Fruit fly (Drosophila melanogaster) whole organism, embryonic: ENCODE results near the gene CG14818.

Source experiments
- Atf-2 ChIP-seq: fragments of 200-800 bp; sonication (Bioruptor generic); optimal IDR thresholded peaks from 2 replicates; lab custom pipeline; 2016; ENCODE audit warnings: missing biosample characterization, missing genetic modification characterization
- BEAF-32 ChIP-seq: fragments of 200-800 bp; sonication (Bioruptor generic); optimal IDR thresholded peaks from 3 replicates; lab custom pipeline; 2017; ENCODE audit warnings: missing biosample characterization, missing genetic modification characterization, mild to moderate bottlenecking, moderate library complexity, missing genetic modification reagents
- CG10321 ChIP-seq: fragments of 200-800 bp; sonication (Bioruptor generic); IDR thresholded peaks from 2 replicates; pipeline ENCODE4 v1.3.6; 2022; ENCODE audit warnings: missing biosample characterization, missing genetic modification characterization
- CG12659 ChIP-seq: fragments of 200-800 bp; sonication (Bioruptor generic); optimal IDR thresholded peaks from 3 replicates; lab custom pipeline; 2017; ENCODE audit warnings: mild to moderate bottlenecking, missing biosample characterization, missing genetic modification reagents, missing genetic modification characterization
- CG14050 ChIP-seq: fragments of 200-800 bp; sonication (Bioruptor generic); IDR thresholded peaks from 3 replicates; pipeline ENCODE4 v1.3.6; 2022; ENCODE audit warnings: missing biosample characterization, missing genetic modification characterization
- CG14441 ChIP-seq: fragments of 200-800 bp; sonication (Bioruptor generic); IDR thresholded peaks from 2 replicates; pipeline ENCODE4 v1.3.6; 2022; ENCODE audit warnings: missing biosample characterization, missing genetic modification characterization
- CG18011 ChIP-seq: fragments of 200-800 bp; sonication (Bioruptor generic); optimal IDR thresholded peaks from 2 replicates; lab custom pipeline; 2017; ENCODE audit warnings: missing biosample characterization, missing genetic modification characterization, mild to moderate bottlenecking, moderate library complexity, missing genotype
- CG2120 ChIP-seq: fragments of 200-800 bp; sonication (Bioruptor generic); optimal IDR thresholded peaks from 3 replicates; lab custom pipeline; 2016; ENCODE audit warnings: missing biosample characterization, missing genetic modification characterization
- CG2129 ChIP-seq: fragments of 200-800 bp; sonication (Bioruptor generic); IDR thresholded peaks from 2 replicates; pipeline ENCODE4 v1.3.6; 2022; ENCODE audit warnings: missing biosample characterization, missing genetic modification characterization; ENCODE audit not compliant: partially characterized antibody
- CG2875 ChIP-seq: fragments of 200-800 bp; sonication (Bioruptor generic); optimal IDR thresholded peaks from 2 replicates; lab custom pipeline; 2017; ENCODE audit warnings: missing biosample characterization, mild to moderate bottlenecking, missing genetic modification characterization, missing genetic modification reagents
- CG32532 ChIP-seq: fragments of 200-800 bp; sonication (Bioruptor generic); IDR thresholded peaks from 2 replicates; pipeline ENCODE4 v1.3.6; 2022; ENCODE audit warnings: missing biosample characterization, missing genetic modification characterization
- CG32767 ChIP-seq: fragments of 200-800 bp; sonication (Bioruptor generic); IDR thresholded peaks from 2 replicates; pipeline ENCODE4 v1.3.6; 2022; ENCODE audit warnings: missing biosample characterization, missing genetic modification characterization
- CG3281 ChIP-seq: fragments of 200-800 bp; sonication (Bioruptor generic); optimal IDR thresholded peaks from 3 replicates; lab custom pipeline; 2017; ENCODE audit warnings: missing biosample characterization, mild to moderate bottlenecking, missing genetic modification characterization
- CG3407 ChIP-seq: fragments of 200-800 bp; sonication (Bioruptor generic); optimal IDR thresholded peaks from 2 replicates; lab custom pipeline; 2018; ENCODE audit warnings: missing biosample characterization, mild to moderate bottlenecking, missing genetic modification characterization
- CG42726 ChIP-seq: fragments of 200-800 bp; sonication (Bioruptor generic); IDR thresholded peaks from 2 replicates; pipeline ENCODE4 v1.3.6; 2022; ENCODE audit warnings: missing biosample characterization, missing genetic modification characterization; ENCODE audit not compliant: partially characterized antibody
- CG4360 ChIP-seq: fragments of 200-800 bp; sonication (Bioruptor generic); IDR thresholded peaks from 2 replicates; pipeline ENCODE4 v1.3.6; 2022; ENCODE audit warnings: missing biosample characterization, missing genetic modification characterization
- CG4617 ChIP-seq: fragments of 200-800 bp; sonication (Bioruptor generic); optimal IDR thresholded peaks from 3 replicates; lab custom pipeline; 2016; ENCODE audit warnings: missing biosample characterization, missing genetic modification characterization, borderline replicate concordance
- CG4707 ChIP-seq: fragments of 200-800 bp; sonication (Bioruptor generic); optimal IDR thresholded peaks from 2 replicates; lab custom pipeline; 2018; ENCODE audit warnings: missing biosample characterization, mild to moderate bottlenecking, missing genetic modification characterization, moderate library complexity
- CG4820 ChIP-seq: fragments of 200-800 bp; sonication (Bioruptor generic); optimal IDR thresholded peaks from 3 replicates; lab custom pipeline; 2016; ENCODE audit warnings: missing biosample characterization, missing genetic modification characterization
- CG5953 ChIP-seq: fragments of 200-800 bp; sonication (Bioruptor generic); IDR thresholded peaks from 2 replicates; pipeline ENCODE4 v1.3.6; 2022; ENCODE audit warnings: missing biosample characterization, missing genetic modification characterization
- CG6765 ChIP-seq: fragments of 200-800 bp; sonication (Bioruptor generic); optimal IDR thresholded peaks from 3 replicates; lab custom pipeline; 2017; ENCODE audit warnings: missing biosample characterization, mild to moderate bottlenecking, missing genetic modification characterization
- CG7987 ChIP-seq: fragments of 200-800 bp; sonication (Bioruptor generic); optimal IDR thresholded peaks from 2 replicates; lab custom pipeline; 2018; ENCODE audit warnings: missing biosample characterization, mild to moderate bottlenecking, missing genetic modification characterization, moderate library complexity
- Camta ChIP-seq: fragments of 200-800 bp; sonication (Bioruptor generic); optimal IDR thresholded peaks from 2 replicates; lab custom pipeline; 2016; ENCODE audit warnings: missing biosample characterization, missing genetic modification characterization
- D ChIP-seq, 2 experiments: fragments of 200-800 bp in 1 of 2; fragments of >200 bp in 1 of 2; sonication (Bioruptor generic) in 1 of 2; optimal IDR thresholded peaks; 2 replicates in 1 of 2; 3 replicates in 1 of 2; lab custom pipeline; 2017; ENCODE audit warnings: mild to moderate bottlenecking in 1 of 2, missing biosample characterization in 1 of 2, missing genetic modification characterization in 1 of 2, missing genetic modification reagents in 1 of 2
- Eip74EF ChIP-seq, 2 experiments: fragments of 200-800 bp in 1 of 2; fragments of >200 bp in 1 of 2; sonication (Bioruptor generic) in 1 of 2; optimal IDR thresholded peaks; 2 replicates each; lab custom pipeline; 2017 to 2019; ENCODE audit warnings: missing biosample characterization in 2 of 2, missing genetic modification characterization in 2 of 2, mild to moderate bottlenecking in 1 of 2, moderate library complexity in 1 of 2
- Ets65A ChIP-seq: fragments of 200-800 bp; sonication (Bioruptor generic); peaks from one replicate; lab custom pipeline; 2016; ENCODE audit warnings: missing biosample characterization, missing genetic modification characterization
- Hey ChIP-seq: fragments of 200-800 bp; sonication (Bioruptor generic); optimal IDR thresholded peaks from 3 replicates; lab custom pipeline; 2018; ENCODE audit warnings: missing biosample characterization, mild to moderate bottlenecking, missing genetic modification characterization
- Hmx ChIP-seq: fragments of 200-800 bp; sonication (Bioruptor generic); optimal IDR thresholded peaks from 2 replicates; lab custom pipeline; 2016; ENCODE audit warnings: missing biosample characterization, missing genetic modification characterization
- Max ChIP-seq: fragments of 200-800 bp; sonication (Bioruptor generic); optimal IDR thresholded peaks from 2 replicates; lab custom pipeline; 2016; ENCODE audit warnings: missing biosample characterization, mild to moderate bottlenecking, missing genetic modification characterization
- Ptx1 ChIP-seq: fragments of 200-800 bp; sonication (Bioruptor generic); IDR thresholded peaks from 2 replicates; pipeline ENCODE4 v1.3.6; 2022; ENCODE audit warnings: missing biosample characterization, missing genetic modification characterization
- Sox100B ChIP-seq: fragments of 200-800 bp; sonication (Bioruptor generic); optimal IDR thresholded peaks from 3 replicates; lab custom pipeline; 2018; ENCODE audit warnings: missing biosample characterization, mild to moderate bottlenecking, missing genetic modification characterization
- Xrp1 ChIP-seq: fragments of 200-800 bp; sonication (Bioruptor generic); IDR thresholded peaks from 2 replicates; pipeline ENCODE4 v1.3.6; 2022; ENCODE audit warnings: missing biosample characterization, missing genetic modification characterization
- abd-A ChIP-seq: fragments of 200-800 bp; sonication (Bioruptor generic); optimal IDR thresholded peaks from 3 replicates; lab custom pipeline; 2019; ENCODE audit warnings: missing biosample characterization, mild to moderate bottlenecking, missing genetic modification characterization, moderate library complexity
- bowl ChIP-seq: fragments of 200-800 bp; sonication (Bioruptor generic); IDR thresholded peaks from 2 replicates; pipeline ENCODE4 v1.3.6; 2022; ENCODE audit warnings: missing biosample characterization, missing genetic modification characterization
- cato ChIP-seq: fragments of 200-800 bp; sonication (Bioruptor generic); optimal IDR thresholded peaks from 2 replicates; lab custom pipeline; 2016; ENCODE audit warnings: missing biosample characterization, missing genetic modification characterization, borderline replicate concordance
- chm ChIP-seq: fragments of 200-800 bp; sonication (Bioruptor generic); IDR thresholded peaks from 2 replicates; pipeline ENCODE4 v1.3.6; 2022; ENCODE audit warnings: missing biosample characterization, missing genetic modification characterization
- da ChIP-seq: fragments of 200-800 bp; sonication (Bioruptor generic); optimal IDR thresholded peaks from 2 replicates; lab custom pipeline; 2016; ENCODE audit warnings: missing biosample characterization, missing genetic modification characterization
- dan ChIP-seq: fragments of 200-800 bp; sonication (Bioruptor generic); IDR thresholded peaks from 2 replicates; pipeline ENCODE4 v1.3.6; 2022; ENCODE audit warnings: missing biosample characterization, missing genetic modification characterization
- esg ChIP-seq: fragments of 200-800 bp; sonication (Bioruptor generic); conservative IDR thresholded peaks from 2 replicates; pipeline ENCODE4 v1.3.6; 2022; ENCODE audit warnings: missing biosample characterization, missing genetic modification characterization
- ewg ChIP-seq: fragments of 200-800 bp; sonication (Bioruptor generic); optimal IDR thresholded peaks from 3 replicates; lab custom pipeline; 2017; ENCODE audit warnings: mild to moderate bottlenecking, missing biosample characterization, missing genetic modification reagents, missing genetic modification characterization
- fd3F ChIP-seq: fragments of 200-800 bp; sonication (Bioruptor generic); optimal IDR thresholded peaks from 2 replicates; lab custom pipeline; 2018; ENCODE audit warnings: missing biosample characterization, mild to moderate bottlenecking, missing genetic modification characterization, moderate library complexity
- fru ChIP-seq: fragments of >200 bp; optimal IDR thresholded peaks from 2 replicates; lab custom pipeline; 2017
- mirr ChIP-seq: fragments of 200-800 bp; sonication (Bioruptor generic); optimal IDR thresholded peaks from 3 replicates; lab custom pipeline; 2018; ENCODE audit warnings: missing biosample characterization, mild to moderate bottlenecking, missing genetic modification characterization
- odd ChIP-seq: fragments of 200-800 bp; sonication (Bioruptor generic); optimal IDR thresholded peaks from 2 replicates; lab custom pipeline; 2017; ENCODE audit warnings: missing biosample characterization, mild to moderate bottlenecking, missing genetic modification characterization
- psq ChIP-seq: fragments of 200-800 bp; sonication (Bioruptor generic); optimal IDR thresholded peaks from 2 replicates; lab custom pipeline; 2017; ENCODE audit warnings: missing biosample characterization, missing genetic modification characterization
- ranshi ChIP-seq: fragments of 200-800 bp; sonication (Bioruptor generic); IDR thresholded peaks from 2 replicates; pipeline ENCODE4 v1.3.6; 2022; ENCODE audit warnings: missing biosample characterization, missing genetic modification characterization
- sens-2 ChIP-seq: fragments of 200-800 bp; sonication (Bioruptor generic); IDR thresholded peaks from 2 replicates; pipeline ENCODE4 v1.3.6; 2022; ENCODE audit warnings: missing biosample characterization, missing genetic modification characterization
- seq ChIP-seq: fragments of 200-800 bp; sonication (Bioruptor generic); IDR thresholded peaks from 2 replicates; pipeline ENCODE4 v1.3.6; 2022; ENCODE audit warnings: missing biosample characterization, missing genetic modification characterization
- so ChIP-seq: fragments of 200-800 bp; sonication (Bioruptor generic); IDR thresholded peaks from 3 replicates; pipeline ENCODE4 v1.3.6; 2022; ENCODE audit warnings: missing biosample characterization, missing genetic modification characterization
- zfh2 ChIP-seq: fragments of 200-800 bp; sonication (Bioruptor generic); optimal IDR thresholded peaks from 2 replicates; lab custom pipeline; 2016; ENCODE audit warnings: missing biosample characterization, missing genetic modification characterization

CG14818 gene

dm6 chrX:1849914-1850313 lies 29.7 kb downstream of the CG14818 start:
- TF ChIP-seq sens-2 (GFP tag; lab: Robert Waterston, UW) = peak; percentile 58
- TF ChIP-seq CG3407 (GFP tag; lab: Kevin White, UChicago) = peak; percentile 46
- peak; percentile 61; the same call in 2 of the 3 replicates for TF ChIP-seq CG14050
- TF ChIP-seq psq (GFP tag; lab: Kevin White, UChicago) = peak; percentile 20
- TF ChIP-seq CG14441 (GFP tag; lab: Robert Waterston, UW) = peak; percentile 63
- TF ChIP-seq ranshi (GFP tag; lab: Robert Waterston, UW) = peak; percentile 70
- peak; percentile 77 for TF ChIP-seq CG7987 (GFP tag; lab: Kevin White, UChicago)
- peak; percentile 71 for TF ChIP-seq CG18011 (GFP tag; lab: Kevin White, UChicago)
- TF ChIP-seq CG2120 (GFP tag; lab: Kevin White, UChicago) = peak; percentile 95
- TF ChIP-seq CG4617 (GFP tag; lab: Kevin White, UChicago) = peak; percentile 17
- no peak for TF ChIP-seq CG5953
- TF ChIP-seq chm = no peak
- TF ChIP-seq Max (GFP tag; lab: Kevin White, UChicago) = peak; percentile 86
- TF ChIP-seq so (GFP tag; lab: Robert Waterston, UW) = peak; percentile 86
- peak; percentile 83 for TF ChIP-seq abd-A (tag; lab: Kevin White, UChicago)
- peak; percentile 58 for TF ChIP-seq ewg (GFP tag; lab: Kevin White, UChicago)
- TF ChIP-seq CG4820 (GFP tag; lab: Kevin White, UChicago) = peak; percentile 62
- TF ChIP-seq CG10321 (GFP tag; lab: Robert Waterston, UW) = peak; percentile 53; the same call in 1 of the 2 replicates
- TF ChIP-seq CG12659 (GFP tag; lab: Kevin White, UChicago) = peak; percentile 90
- TF ChIP-seq Camta (GFP tag; lab: Kevin White, UChicago) = peak; percentile 47
- peak; percentile 51 for TF ChIP-seq CG4707
- peak; percentile 81 for TF ChIP-seq Sox100B (GFP tag; lab: Kevin White, UChicago)
- no peak for TF ChIP-seq BEAF-32 (GFP tag; lab: Kevin White, UChicago)
- peak; percentile 89 for TF ChIP-seq CG6765 (GFP tag; lab: Kevin White, UChicago)
- TF ChIP-seq Xrp1 (GFP tag; lab: Robert Waterston, UW) = peak; percentile 80
- no peak for TF ChIP-seq fru (lab: Kevin White, UChicago)
- peak; percentile 83 for TF ChIP-seq zfh2 (GFP tag; lab: Kevin White, UChicago)
- peak; percentile 95 for TF ChIP-seq Ets65A
- TF ChIP-seq odd = peak; percentile 74
- TF ChIP-seq dan = no peak
- TF ChIP-seq esg (GFP tag; lab: Robert Waterston, UW) = peak; percentile 67
- no peak for TF ChIP-seq CG2129 (GFP tag; lab: Robert Waterston, UW)
- TF ChIP-seq seq (GFP tag; lab: Robert Waterston, UW) = peak; percentile 82
- peak; percentile 82 for TF ChIP-seq mirr (GFP tag; lab: Kevin White, UChicago)
- TF ChIP-seq bowl (GFP tag; lab: Robert Waterston, UW) = peak; percentile 25; the same call in 1 of the 2 replicates
- TF ChIP-seq Hmx = peak; percentile 64
- no peak for TF ChIP-seq D (optimal IDR thresholded peaks at IDR 0.05; lab: Kevin White, UChicago)
- TF ChIP-seq D (GFP tag; optimal IDR thresholded peaks at IDR 0.05; lab: Kevin White, UChicago) = peak; percentile 64
- TF ChIP-seq Eip74EF (GFP tag; optimal IDR thresholded peaks at IDR 0.05; lab: Kevin White, UChicago) = peak in 1 of 2 experiments; percentile 76
- TF ChIP-seq Hey (tag; lab: Kevin White, UChicago) = peak; percentile 60
- peak; percentile 14 for TF ChIP-seq da (GFP tag; lab: Kevin White, UChicago)
- TF ChIP-seq Atf-2 (GFP tag; lab: Kevin White, UChicago) = peak; percentile 32
- peak; percentile 34 for TF ChIP-seq cato (GFP tag; lab: Kevin White, UChicago)
- peak; percentile 48 for TF ChIP-seq CG32767 (GFP tag; lab: Robert Waterston, UW)
- peak; percentile 25 for TF ChIP-seq CG2875 (GFP tag; lab: Kevin White, UChicago)
- no peak for TF ChIP-seq CG4360
- TF ChIP-seq fd3F (GFP tag; lab: Kevin White, UChicago) = peak; percentile 86
- no peak for TF ChIP-seq CG42726 (GFP tag; lab: Robert Waterston, UW)
- TF ChIP-seq CG32532 (GFP tag; lab: Robert Waterston, UW) = peak; percentile 91
- TF ChIP-seq Ptx1 (GFP tag; lab: Robert Waterston, UW) = peak; percentile 82
- TF ChIP-seq CG3281 (GFP tag; lab: Kevin White, UChicago) = peak; percentile 94
